Worm (Caenorhabditis elegans): ENCODE results near the gene F47F2.1.

DNA sequence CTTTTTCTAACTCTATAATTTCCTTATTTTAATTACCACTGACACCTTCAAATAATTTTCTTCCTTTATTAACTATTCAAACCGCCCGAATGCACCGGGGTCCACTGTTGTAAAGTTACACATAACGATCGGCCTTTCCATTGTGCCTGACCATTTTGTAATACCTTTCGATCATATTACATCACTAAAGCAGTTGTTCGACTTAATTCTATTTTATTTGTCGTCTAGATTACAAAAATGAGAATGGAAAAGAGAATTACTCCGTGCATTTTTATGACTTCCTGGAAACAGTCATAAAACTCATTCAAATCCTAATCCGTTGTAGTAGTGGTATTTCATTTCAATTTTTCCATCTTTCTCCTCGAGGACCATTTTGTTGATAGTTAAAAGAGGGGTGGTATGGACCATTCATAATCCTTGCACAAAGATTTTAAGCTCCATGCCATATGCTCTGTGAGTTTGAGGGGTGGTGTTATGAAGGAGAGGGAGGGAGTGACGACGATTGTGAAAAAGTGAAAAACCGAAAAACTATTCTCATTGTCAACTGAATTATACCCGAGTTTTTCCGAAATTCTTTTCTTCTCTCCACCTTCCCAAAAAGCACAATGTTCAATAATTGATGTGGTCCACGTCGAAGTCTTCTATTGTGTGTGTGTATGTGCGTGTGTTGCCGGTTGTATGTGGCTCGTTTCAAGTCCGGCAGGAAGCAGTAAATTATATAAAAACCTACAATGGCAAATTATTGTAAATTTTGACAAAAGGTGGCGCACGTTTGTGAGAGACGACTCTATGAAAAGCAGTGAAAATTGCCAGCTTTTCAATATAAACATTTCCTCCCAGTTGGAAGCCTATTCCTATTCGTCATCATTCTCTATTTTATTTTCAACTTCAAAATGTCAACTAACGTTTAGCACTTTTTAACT is 20.2 kb downstream of the F47F2.1 start:
- TF ChIP-seq T23F11.4 (GFP tag; optimal IDR thresholded peaks at IDR 0.05) (no peak), fkh-10 (GFP tag; optimal IDR thresholded peaks at IDR 0.05) (no peak), dmd-4 (tag; optimal IDR thresholded peaks at IDR 0.05; ENCODE audit: borderline replicate concordance) (no peak), ceh-14 (tag; optimal IDR thresholded peaks at IDR 0.05) (no peak), ref-2 (tag; optimal IDR thresholded peaks at IDR 0.05) (no peak), ama-1 (optimal IDR thresholded peaks at IDR 0.05) (no peak), lin-11 (tag; optimal IDR thresholded peaks at IDR 0.05) (no peak), nhr-11 (tag; optimal IDR thresholded peaks at IDR 0.05) (no peak), ceh-45 (GFP tag; IDR thresholded peaks at IDR 0.05) (no peak), tbx-2 (tag; optimal IDR thresholded peaks at IDR 0.05) (no peak), nhr-232 (tag; optimal IDR thresholded peaks at IDR 0.05) (no peak), dve-1 (tag; optimal IDR thresholded peaks at IDR 0.05) (no peak), pha-4 (tag; optimal IDR thresholded peaks at IDR 0.05) (no peak)
